Fruit fly (Drosophila melanogaster) whole organism, embryonic: ENCODE results near the gene CG7352.

Experiments
- Atf-2 ChIP-seq: fragments of 200-800 bp; sonication (Bioruptor generic); optimal IDR thresholded peaks from 2 replicates; lab custom pipeline; 2016; ENCODE audit warnings: missing biosample characterization, missing genetic modification characterization
- Atf6 ChIP-seq: fragments of 200-800 bp; sonication (Bioruptor generic); IDR thresholded peaks from 2 replicates; pipeline ENCODE4 v1.3.6; 2022; ENCODE audit warnings: missing biosample characterization, missing genetic modification characterization
- B-H1 ChIP-seq: fragments of 200-800 bp; sonication (Bioruptor generic); IDR thresholded peaks from 3 replicates; pipeline ENCODE4 v1.3.6; 2022; ENCODE audit warnings: missing biosample characterization, missing genetic modification characterization
- CG10462 ChIP-seq: fragments of 200-800 bp; sonication (Bioruptor generic); optimal IDR thresholded peaks from 2 replicates; lab custom pipeline; 2016; ENCODE audit warnings: missing biosample characterization, missing genetic modification characterization
- CG10543 ChIP-seq: fragments of 200-800 bp; sonication (Bioruptor generic); optimal IDR thresholded peaks from 3 replicates; lab custom pipeline; 2017; ENCODE audit warnings: missing biosample characterization, mild to moderate bottlenecking, missing genetic modification characterization, moderate library complexity
- CG11398 ChIP-seq: fragments of 200-800 bp; sonication (Bioruptor generic); optimal IDR thresholded peaks from 2 replicates; lab custom pipeline; 2016; ENCODE audit warnings: missing biosample characterization, missing genetic modification characterization
- CG11696 ChIP-seq: fragments of 200-800 bp; sonication (Bioruptor generic); IDR thresholded peaks from 2 replicates; pipeline ENCODE4 v1.3.6; 2022; ENCODE audit warnings: missing biosample characterization, missing genetic modification characterization
- CG13424 ChIP-seq: fragments of 200-800 bp; sonication (Bioruptor generic); optimal IDR thresholded peaks from 2 replicates; lab custom pipeline; 2019; ENCODE audit warnings: missing biosample characterization, mild to moderate bottlenecking, missing genetic modification characterization, moderate library complexity
- CG13624 ChIP-seq: fragments of 200-800 bp; sonication (Bioruptor generic); optimal IDR thresholded peaks from 2 replicates; lab custom pipeline; 2016; ENCODE audit warnings: missing biosample characterization, missing genetic modification characterization
- CG13775 ChIP-seq: fragments of 200-800 bp; sonication (Bioruptor generic); optimal IDR thresholded peaks from 3 replicates; lab custom pipeline; 2017; ENCODE audit warnings: missing biosample characterization, mild to moderate bottlenecking, missing genetic modification characterization
- CG14965 ChIP-seq: fragments of 200-800 bp; sonication (Bioruptor generic); optimal IDR thresholded peaks from 2 replicates; lab custom pipeline; 2016; ENCODE audit warnings: missing biosample characterization, missing genetic modification characterization, borderline replicate concordance
- CG1603 ChIP-seq: fragments of 200-800 bp; sonication (Bioruptor generic); optimal IDR thresholded peaks from 2 replicates; lab custom pipeline; 2019; ENCODE audit warnings: missing biosample characterization, mild to moderate bottlenecking, missing genetic modification characterization, moderate library complexity
- CG18476 ChIP-seq: fragments of 200-800 bp; sonication (Bioruptor generic); optimal IDR thresholded peaks from 2 replicates; lab custom pipeline; 2016; ENCODE audit warnings: missing biosample characterization, mild to moderate bottlenecking, missing genetic modification characterization
- CG2678 ChIP-seq: fragments of 200-800 bp; sonication (Bioruptor generic); optimal IDR thresholded peaks from 3 replicates; lab custom pipeline; 2019; ENCODE audit warnings: missing biosample characterization, mild to moderate bottlenecking, missing genetic modification characterization, moderate library complexity
- CG2889 ChIP-seq: fragments of 200-800 bp; sonication (Bioruptor generic); IDR thresholded peaks from 3 replicates; pipeline ENCODE4 v1.3.6; 2022; ENCODE audit warnings: missing biosample characterization, missing genetic modification characterization
- CG32532 ChIP-seq: fragments of 200-800 bp; sonication (Bioruptor generic); IDR thresholded peaks from 2 replicates; pipeline ENCODE4 v1.3.6; 2022; ENCODE audit warnings: missing biosample characterization, missing genetic modification characterization
- CG3726 ChIP-seq: fragments of 200-800 bp; sonication (Bioruptor generic); IDR thresholded peaks from 3 replicates; pipeline ENCODE4, ENCODE4 v1.3.6; 2022; ENCODE audit warnings: missing biosample characterization, missing genetic modification characterization
- CG4282 ChIP-seq: fragments of 200-800 bp; sonication (Bioruptor generic); optimal IDR thresholded peaks from 2 replicates; lab custom pipeline; 2016; ENCODE audit warnings: missing biosample characterization, missing genetic modification characterization
- CG4617 ChIP-seq: fragments of 200-800 bp; sonication (Bioruptor generic); optimal IDR thresholded peaks from 3 replicates; lab custom pipeline; 2016; ENCODE audit warnings: missing biosample characterization, missing genetic modification characterization, borderline replicate concordance
- CG4730 ChIP-seq: fragments of 200-800 bp; sonication (Bioruptor generic); IDR thresholded peaks from 2 replicates; pipeline ENCODE4 v1.3.6; 2022; ENCODE audit warnings: missing biosample characterization, missing genetic modification characterization
- CG4820 ChIP-seq: fragments of 200-800 bp; sonication (Bioruptor generic); optimal IDR thresholded peaks from 3 replicates; lab custom pipeline; 2016; ENCODE audit warnings: missing biosample characterization, missing genetic modification characterization
- CG4854 ChIP-seq: fragments of 200-800 bp; sonication (Bioruptor generic); optimal IDR thresholded peaks from 2 replicates; lab custom pipeline; 2016; ENCODE audit warnings: missing biosample characterization, missing genetic modification characterization, inconsistent platforms
- CG5180 ChIP-seq: fragments of 200-800 bp; sonication (Bioruptor generic); optimal IDR thresholded peaks from 3 replicates; lab custom pipeline; 2017; ENCODE audit warnings: missing biosample characterization, missing genetic modification characterization, mild to moderate bottlenecking, moderate library complexity, missing genetic modification reagents
- CG6272 ChIP-seq: fragments of 200-800 bp; sonication (Bioruptor generic); IDR thresholded peaks from 2 replicates; pipeline ENCODE4 v1.3.6; 2022; ENCODE audit warnings: missing biosample characterization, missing genetic modification characterization
- CG7372 ChIP-seq: fragments of 200-800 bp; sonication (Bioruptor generic); IDR thresholded peaks from 2 replicates; pipeline ENCODE4 v1.3.6; 2022; ENCODE audit warnings: missing biosample characterization, missing genetic modification characterization
- CG9609 ChIP-seq: fragments of 200-800 bp; sonication (Bioruptor generic); optimal IDR thresholded peaks from 3 replicates; lab custom pipeline; 2016; ENCODE audit warnings: missing biosample characterization, missing genetic modification characterization
- CG9797 ChIP-seq: fragments of 200-800 bp; sonication (Bioruptor generic); optimal IDR thresholded peaks from 3 replicates; lab custom pipeline; 2018; ENCODE audit warnings: missing biosample characterization, mild to moderate bottlenecking, missing genetic modification characterization
- ERR ChIP-seq: fragments of 200-800 bp; sonication (Bioruptor generic); optimal IDR thresholded peaks from 2 replicates; lab custom pipeline; 2016; ENCODE audit warnings: missing biosample characterization, missing genetic modification characterization
- Fer3 ChIP-seq: fragments of 200-800 bp; sonication (Bioruptor generic); optimal IDR thresholded peaks from 2 replicates; lab custom pipeline; 2018; ENCODE audit warnings: missing biosample characterization, mild to moderate bottlenecking, missing genetic modification characterization, moderate library complexity
- Hand ChIP-seq: fragments of 200-800 bp; sonication (Bioruptor generic); optimal IDR thresholded peaks from 2 replicates; lab custom pipeline; 2017; ENCODE audit warnings: mild to moderate bottlenecking, missing biosample characterization, missing genetic modification reagents, missing genetic modification characterization
- Lpt ChIP-seq: fragments of >200 bp; optimal IDR thresholded peaks from 2 replicates; lab custom pipeline; 2018; ENCODE audit warnings: missing biosample characterization, missing genetic modification characterization
- NC2α ChIP-seq: fragments of 200-800 bp; sonication (Bioruptor generic); optimal IDR thresholded peaks from 2 replicates; lab custom pipeline; 2016; ENCODE audit warnings: missing biosample characterization, missing genetic modification characterization
- Ravus ChIP-seq: fragments of 200-800 bp; sonication (Bioruptor generic); IDR thresholded peaks from 2 replicates; pipeline ENCODE4 v1.3.6; 2022; ENCODE audit warnings: missing biosample characterization, missing genetic modification characterization
- YL-1 ChIP-seq: fragments of 200-800 bp; sonication (Bioruptor generic); optimal IDR thresholded peaks from 3 replicates; lab custom pipeline; 2017; ENCODE audit warnings: missing biosample characterization, mild to moderate bottlenecking, missing genetic modification characterization
- ash1 ChIP-seq: fragments of 200-800 bp; sonication (Bioruptor generic); optimal IDR thresholded peaks from 2 replicates; lab custom pipeline; 2018; ENCODE audit warnings: missing biosample characterization, mild to moderate bottlenecking, missing genetic modification characterization
- ato ChIP-seq: fragments of 200-800 bp; sonication (Bioruptor generic); IDR thresholded peaks from 2 replicates; pipeline ENCODE4 v1.3.6; 2022; ENCODE audit warnings: missing biosample characterization, missing genetic modification characterization; ENCODE audit not compliant: partially characterized antibody
- bcd ChIP-seq: fragments of 200-800 bp; sonication (Bioruptor generic); optimal IDR thresholded peaks from 2 replicates; lab custom pipeline; 2017; ENCODE audit warnings: missing biosample characterization, mild to moderate bottlenecking, missing genetic modification characterization
- bigmax ChIP-seq: fragments of 200-800 bp; sonication (Bioruptor generic); optimal IDR thresholded peaks from 2 replicates; lab custom pipeline; 2018; ENCODE audit warnings: missing biosample characterization, mild to moderate bottlenecking, missing genetic modification characterization
- dm ChIP-seq: fragments of 200-800 bp; sonication (Bioruptor generic); optimal IDR thresholded peaks from 3 replicates; lab custom pipeline; 2016; ENCODE audit warnings: missing biosample characterization, missing genetic modification characterization
- gsb-n ChIP-seq: fragments of 200-800 bp; sonication (Bioruptor generic); optimal IDR thresholded peaks from 3 replicates; lab custom pipeline; 2018; ENCODE audit warnings: missing biosample characterization, mild to moderate bottlenecking, missing genetic modification characterization
- kay ChIP-seq: fragments of 200-800 bp; sonication (Bioruptor generic); optimal IDR thresholded peaks from 2 replicates; lab custom pipeline; 2016; ENCODE audit warnings: missing biosample characterization, missing genetic modification characterization
- kni ChIP-seq: fragments of 200-800 bp; sonication (Bioruptor generic); optimal IDR thresholded peaks from 3 replicates; lab custom pipeline; 2017; ENCODE audit warnings: mild to moderate bottlenecking, missing biosample characterization, missing genetic modification reagents, missing genetic modification characterization
- mld ChIP-seq: fragments of 200-800 bp; sonication (Bioruptor generic); IDR thresholded peaks from 3 replicates; pipeline ENCODE4 v1.3.6; 2022; ENCODE audit warnings: missing biosample characterization, missing genetic modification characterization; ENCODE audit not compliant: partially characterized antibody
- pb ChIP-seq: fragments of 200-800 bp; sonication (Bioruptor generic); optimal IDR thresholded peaks from 3 replicates; lab custom pipeline; 2016; ENCODE audit warnings: missing biosample characterization, missing genetic modification characterization
- pfk ChIP-seq: fragments of 200-800 bp; sonication (Bioruptor generic); optimal IDR thresholded peaks from 2 replicates; lab custom pipeline; 2018; ENCODE audit warnings: missing biosample characterization, mild to moderate bottlenecking, missing genetic modification characterization, moderate library complexity
- pzg ChIP-seq: fragments of 200-800 bp; sonication (Bioruptor generic); optimal IDR thresholded peaks from 3 replicates; lab custom pipeline; 2018; ENCODE audit warnings: missing biosample characterization, mild to moderate bottlenecking, missing genetic modification characterization, moderate library complexity
- ranshi ChIP-seq: fragments of 200-800 bp; sonication (Bioruptor generic); IDR thresholded peaks from 2 replicates; pipeline ENCODE4 v1.3.6; 2022; ENCODE audit warnings: missing biosample characterization, missing genetic modification characterization
- row ChIP-seq: fragments of 200-800 bp; sonication (Bioruptor generic); IDR thresholded peaks from 3 replicates; pipeline ENCODE4 v1.3.6; 2022; ENCODE audit warnings: missing biosample characterization, missing genetic modification characterization
- schlank ChIP-seq: fragments of 200-800 bp; sonication (Bioruptor generic); optimal IDR thresholded peaks from 2 replicates; lab custom pipeline; 2018; ENCODE audit warnings: missing biosample characterization, mild to moderate bottlenecking, missing genetic modification characterization
- sens ChIP-seq: fragments of 200-800 bp; sonication (Bioruptor generic); peaks from one replicate; lab custom pipeline; 2016; ENCODE audit warnings: missing biosample characterization, missing genetic modification characterization
- zfh2 ChIP-seq: fragments of 200-800 bp; sonication (Bioruptor generic); optimal IDR thresholded peaks from 2 replicates; lab custom pipeline; 2016; ENCODE audit warnings: missing biosample characterization, missing genetic modification characterization

The CG7352 gene

dm6 chr3R:8349449-8350115 is 2.2 kb downstream of the CG7352 start, which contains the start of gene Atg13 (continued):
- TF ChIP-seq CG4282 (no peak), CG7372 (GFP tag; lab: Robert Waterston, UW) (no peak), CG14965 (no peak), CG13624 (GFP tag; lab: Kevin White, UChicago) (no peak), pfk (GFP tag; lab: Kevin White, UChicago) (no peak), CG6272 (no peak; the same call in 1 of the 2 replicates), CG9797 (peak; percentile 28), CG2678 (tag; lab: Kevin White, UChicago) (no peak), ato (GFP tag; lab: Robert Waterston, UW) (peak; percentile 79), Lpt (no peak), row (GFP tag; lab: Robert Waterston, UW) (peak; percentile 82), CG4854 (no peak), CG5180 (no peak), YL-1 (GFP tag; lab: Kevin White, UChicago) (peak; percentile 33), Atf-2 (GFP tag; lab: Kevin White, UChicago) (no peak), CG3726 (GFP tag; lab: Robert Waterston, UW) (no peak), B-H1 (GFP tag; lab: Robert Waterston, UW) (no peak), kni (no peak), Atf6 (GFP tag; lab: Robert Waterston, UW) (no peak), CG4820 (no peak), dm (GFP tag; lab: Kevin White, UChicago) (no peak), zfh2 (GFP tag; lab: Kevin White, UChicago) (peak; percentile 5), CG10543 (GFP tag; lab: Kevin White, UChicago) (no peak), CG32532 (GFP tag; lab: Robert Waterston, UW) (no peak), CG9609 (GFP tag; lab: Kevin White, UChicago) (peak; percentile 8), Hand (GFP tag; lab: Kevin White, UChicago) (no peak), Fer3 (tag; lab: Kevin White, UChicago) (no peak), schlank (tag; lab: Kevin White, UChicago) (no peak), pb (GFP tag; lab: Kevin White, UChicago) (no peak), NC2α (GFP tag; lab: Kevin White, UChicago) (no peak), gsb-n (no peak), bigmax (GFP tag; lab: Kevin White, UChicago) (no peak), CG13775 (GFP tag; lab: Kevin White, UChicago) (peak; percentile 50), CG18476 (GFP tag; lab: Kevin White, UChicago) (no peak), CG4617 (GFP tag; lab: Kevin White, UChicago) (peak; percentile 51), CG2889 (GFP tag; lab: Robert Waterston, UW) (no peak), bcd (GFP tag; lab: Kevin White, UChicago) (no peak), Ravus (no peak), ranshi (GFP tag; lab: Robert Waterston, UW) (no peak), CG11696 (GFP tag; lab: Robert Waterston, UW) (no peak), ERR (GFP tag; lab: Kevin White, UChicago) (no peak), CG1603 (peak; percentile 16), mld (GFP tag; lab: Robert Waterston, UW) (peak; percentile 76; the same call in 2 of the 3 replicates), CG4730 (no peak), CG10462 (GFP tag; lab: Kevin White, UChicago) (no peak), CG11398 (GFP tag; lab: Kevin White, UChicago) (no peak), sens (GFP tag; lab: Kevin White, UChicago) (peak; percentile 61), ash1 (GFP tag; lab: Kevin White, UChicago) (no peak), CG13424 (tag; lab: Kevin White, UChicago) (peak; percentile 19), pzg (GFP tag; lab: Kevin White, UChicago) (peak; percentile 46), kay (GFP tag; lab: Kevin White, UChicago) (no peak)
